Worm (Caenorhabditis elegans): ENCODE data around the gene C35B1.7.

The C35B1.7 gene

DNA sequence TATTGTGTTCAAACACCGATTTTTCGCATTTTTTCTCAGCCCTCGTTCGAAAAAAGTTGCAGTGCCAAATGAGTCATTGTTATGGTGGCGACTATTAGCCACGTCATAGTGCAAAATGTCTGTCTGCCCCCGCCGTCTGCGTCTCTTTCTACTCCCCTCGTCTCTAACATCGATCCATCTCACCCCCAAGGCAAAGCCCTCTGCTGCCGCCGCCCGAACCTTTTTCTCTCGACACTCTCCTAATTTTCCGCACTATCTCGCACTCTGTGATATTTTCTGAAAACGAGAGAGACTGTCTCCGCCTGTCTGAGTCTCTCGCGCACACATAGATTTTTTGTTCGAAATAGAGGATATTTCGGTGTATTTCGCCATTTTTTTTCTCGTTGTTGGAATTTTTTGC lies 15.8 kb upstream of the C35B1.7 start (continued):
- TF ChIP-seq nhr-76 (tag; optimal IDR thresholded peaks at IDR 0.05): no peak

DNA sequence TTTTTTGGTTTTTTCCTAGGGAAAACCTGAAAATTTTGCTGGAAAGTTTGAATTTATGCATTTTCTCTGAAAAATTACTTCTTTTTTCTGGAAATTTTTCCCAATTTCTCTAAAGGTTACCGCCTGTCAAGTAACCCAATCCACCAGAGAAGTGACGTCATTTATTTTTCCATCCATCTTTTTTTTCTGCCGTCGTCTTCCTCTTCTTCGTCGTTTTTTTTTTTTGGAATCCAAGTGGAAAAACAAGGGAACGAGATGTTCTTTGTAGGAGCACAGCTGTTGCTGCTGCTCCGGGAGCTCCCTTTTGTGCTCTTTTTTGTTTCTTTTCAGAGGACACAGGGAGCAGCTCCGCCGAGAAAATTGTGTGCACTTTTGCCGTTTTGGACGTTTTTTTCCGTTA lies 14.5 kb upstream of the C35B1.7 start:
- TF ChIP-seq zag-1 (tag; optimal IDR thresholded peaks at IDR 0.05) (no peak), ceh-16 (tag; optimal IDR thresholded peaks at IDR 0.05) (no peak), lsy-12 (tag; optimal IDR thresholded peaks at IDR 0.05) (no peak), nfya-1 (tag; optimal IDR thresholded peaks at IDR 0.05; ENCODE audit: insufficient read depth) (peak; percentile 14), jun-1 (tag; optimal IDR thresholded peaks at IDR 0.05) (no peak)

DNA sequence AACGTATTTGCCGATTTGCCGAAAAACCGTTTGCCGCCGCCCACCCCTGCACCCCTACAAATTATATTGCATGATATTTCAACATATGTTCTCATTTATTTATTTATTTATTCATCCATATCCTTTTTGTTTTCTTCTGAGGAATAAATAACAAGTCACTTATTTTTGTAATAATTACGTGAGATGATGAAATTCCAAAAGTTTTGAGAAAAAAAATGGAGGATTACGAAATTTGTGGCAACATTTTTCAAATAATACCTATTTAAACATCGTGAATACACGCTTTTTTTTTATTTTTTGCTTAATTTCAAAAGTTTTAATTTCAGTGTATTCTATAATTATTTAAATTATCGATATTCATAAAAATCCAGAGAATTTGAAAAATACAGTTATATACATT lies 11.9 kb upstream of the C35B1.7 start:
- TF ChIP-seq hmg-11 (tag; optimal IDR thresholded peaks at IDR 0.05) (no peak), lin-15B (tag; optimal IDR thresholded peaks at IDR 0.05) (no peak), mdl-1 (tag; optimal IDR thresholded peaks at IDR 0.05) (no peak), ceh-82 (tag; optimal IDR thresholded peaks at IDR 0.05) (no peak), nhr-237 (tag; optimal IDR thresholded peaks at IDR 0.05) (no peak), elt-2 (tag; optimal IDR thresholded peaks at IDR 0.05) (no peak), tbx-2 (tag; optimal IDR thresholded peaks at IDR 0.05) (no peak)

DNA sequence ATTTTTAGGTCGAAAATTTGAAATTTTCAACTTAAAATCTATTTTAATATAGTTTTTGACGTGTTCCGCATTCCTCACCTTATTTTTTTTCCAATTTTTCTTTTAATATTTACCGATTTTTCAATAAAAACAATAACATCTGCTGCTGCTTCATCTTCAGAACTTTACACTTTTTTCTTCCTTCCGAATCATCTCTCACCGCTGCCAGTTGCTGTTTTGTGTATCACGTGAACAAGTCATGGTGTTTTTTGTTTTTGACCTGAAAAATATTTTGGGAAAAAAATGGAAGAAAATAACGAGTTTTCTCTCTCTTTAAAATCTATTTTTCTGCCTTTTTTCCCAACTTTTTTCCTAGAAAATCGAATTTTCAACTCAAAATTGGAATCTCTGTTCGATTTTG lies 9.1 kb upstream of the C35B1.7 start:
- TF ChIP-seq nfya-1 (tag; optimal IDR thresholded peaks at IDR 0.05; ENCODE audit: insufficient read depth) (peak; percentile 19), elt-2 (tag; optimal IDR thresholded peaks at IDR 0.05) (no peak)

DNA sequence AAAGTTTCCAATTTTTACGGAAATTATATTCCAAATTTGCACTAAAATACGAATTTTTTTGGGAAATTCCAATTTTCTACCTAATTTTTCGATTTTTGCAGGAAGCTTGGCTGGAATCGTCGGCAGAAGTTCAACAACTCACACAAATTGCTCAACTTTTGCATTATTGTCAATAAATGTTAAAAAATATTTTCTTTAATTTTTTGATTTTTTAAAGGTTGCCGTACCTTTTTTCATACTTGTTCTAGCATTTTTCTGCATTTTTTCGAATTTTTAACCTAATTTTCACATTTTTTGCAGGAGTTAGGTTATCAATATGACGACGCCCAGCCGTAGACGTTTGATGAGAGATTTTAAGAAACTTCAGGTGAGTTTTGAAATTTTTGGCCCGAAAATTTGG lies 6.1 kb upstream of the C35B1.7 start, which contains the start of gene ubc-1:
TSS of gene ubc-1 (plus strand) at position 301 of the 400 bp plus-strand sequence.
- TF ChIP-seq ceh-16 (tag; optimal IDR thresholded peaks at IDR 0.05): no peak
- no peak for TF ChIP-seq ztf-11 (tag; optimal IDR thresholded peaks at IDR 0.05)
- TF ChIP-seq nhr-237 (tag; optimal IDR thresholded peaks at IDR 0.05): no peak
- TF ChIP-seq ZK546.5 (tag; optimal IDR thresholded peaks at IDR 0.05): no peak
- no peak for TF ChIP-seq tbx-2 (tag; optimal IDR thresholded peaks at IDR 0.05)
- TF ChIP-seq fos-1 (tag; optimal IDR thresholded peaks at IDR 0.05): no peak
- no peak for TF ChIP-seq ceh-82 (tag; optimal IDR thresholded peaks at IDR 0.05)
- TF ChIP-seq elt-1 (tag; optimal IDR thresholded peaks at IDR 0.05): no peak
- TF ChIP-seq jun-1 (tag; optimal IDR thresholded peaks at IDR 0.05): no peak
- TF ChIP-seq egl-5 (tag; optimal IDR thresholded peaks at IDR 0.05): no peak
- TF ChIP-seq fkh-2 (tag; optimal IDR thresholded peaks at IDR 0.05): no peak
- no peak for TF ChIP-seq unc-62 (GFP tag; optimal IDR thresholded peaks at IDR 0.05)
- TF ChIP-seq lin-39 (tag; optimal IDR thresholded peaks at IDR 0.05): no peak
- no peak for TF ChIP-seq lsy-12 (tag; optimal IDR thresholded peaks at IDR 0.05)
- TF ChIP-seq eor-1 (tag; optimal IDR thresholded peaks at IDR 0.05): no peak
- TF ChIP-seq nhr-23 (tag; optimal IDR thresholded peaks at IDR 0.05): no peak
- TF ChIP-seq egl-27 (tag; optimal IDR thresholded peaks at IDR 0.05): no peak

DNA sequence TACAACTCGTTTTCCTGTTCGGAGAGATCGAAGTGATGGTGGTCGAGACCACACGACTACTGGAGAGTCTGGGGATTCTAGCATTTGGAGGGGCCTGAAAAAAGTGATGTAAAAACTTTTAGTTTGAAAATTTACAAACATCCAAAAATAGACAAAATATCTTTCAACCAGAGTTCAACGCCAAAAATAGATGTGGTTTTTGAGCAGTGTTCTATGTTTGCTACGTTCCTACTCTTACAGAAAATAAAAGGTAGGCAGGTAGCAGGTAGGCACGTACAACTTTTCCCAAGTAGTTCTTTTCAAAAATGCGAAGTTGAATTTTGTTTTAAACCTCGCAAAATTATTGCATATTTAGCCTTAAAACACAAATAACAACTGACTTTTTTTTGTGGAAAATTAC lies 3.5 kb downstream of the C35B1.7 start, which contains the start of gene F49F1.14:
TSS of gene F49F1.14 (minus strand) at position 101 of the 400 bp plus-strand sequence.
- TF ChIP-seq nhr-237 (tag; optimal IDR thresholded peaks at IDR 0.05) (no peak), zag-1 (tag; optimal IDR thresholded peaks at IDR 0.05) (no peak), R02D3.7 (tag; optimal IDR thresholded peaks at IDR 0.05) (no peak), nhr-11 (tag; optimal IDR thresholded peaks at IDR 0.05) (no peak), unc-39 (tag; optimal IDR thresholded peaks at IDR 0.05) (no peak), elt-2 (tag; optimal IDR thresholded peaks at IDR 0.05) (no peak), mdl-1 (tag; optimal IDR thresholded peaks at IDR 0.05) (no peak), skn-1 (tag; optimal IDR thresholded peaks at IDR 0.05) (no peak), fos-1 (tag; optimal IDR thresholded peaks at IDR 0.05) (no peak), nhr-23 (tag; optimal IDR thresholded peaks at IDR 0.05) (no peak)

DNA sequence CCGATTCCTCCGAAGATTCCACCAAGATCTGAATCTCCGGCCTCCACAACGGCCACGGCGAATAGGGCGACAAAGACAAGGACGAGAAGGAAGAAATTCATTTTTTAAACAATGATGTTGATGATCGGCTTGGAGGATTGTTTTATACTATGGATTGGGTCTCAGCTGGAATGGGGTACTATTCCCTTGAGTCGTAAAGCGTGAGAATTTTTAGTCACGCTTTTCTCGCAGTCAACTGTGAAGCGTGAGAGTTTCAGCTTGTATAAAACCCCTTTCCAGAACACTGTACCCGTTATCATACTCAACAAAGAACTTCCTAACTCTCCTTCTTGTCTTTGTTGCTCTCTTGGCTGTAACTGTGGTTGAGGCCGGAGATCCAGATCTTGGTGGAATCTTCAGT lies 5.7 kb downstream of the C35B1.7 start, which contains the start of gene F49F1.15:
TSS of gene F49F1.15 (minus strand) at position 101 of the 400 bp plus-strand sequence.
- no peak for TF ChIP-seq ceh-82 (tag; optimal IDR thresholded peaks at IDR 0.05)
- TF ChIP-seq unc-62 (GFP tag; optimal IDR thresholded peaks at IDR 0.05): no peak
- no peak for TF ChIP-seq nhr-25 (tag; optimal IDR thresholded peaks at IDR 0.05)
- no peak for TF ChIP-seq elt-2 (tag; optimal IDR thresholded peaks at IDR 0.05)
- TF ChIP-seq nhr-28 (tag; optimal IDR thresholded peaks at IDR 0.05): no peak
- no peak for TF ChIP-seq nhr-23 (tag; optimal IDR thresholded peaks at IDR 0.05)
- TF ChIP-seq eor-1 (tag; optimal IDR thresholded peaks at IDR 0.05): no peak
- no peak for TF ChIP-seq egl-5 (tag; optimal IDR thresholded peaks at IDR 0.05)
- no peak for TF ChIP-seq nhr-11 (tag; optimal IDR thresholded peaks at IDR 0.05)
- no peak for TF ChIP-seq snpc-4 (tag; optimal IDR thresholded peaks at IDR 0.05)
- TF ChIP-seq nhr-237 (tag; optimal IDR thresholded peaks at IDR 0.05): no peak
- no peak for TF ChIP-seq egl-27 (tag; optimal IDR thresholded peaks at IDR 0.05)
- no peak for TF ChIP-seq nhr-77 (tag; optimal IDR thresholded peaks at IDR 0.05)
- no peak for TF ChIP-seq fos-1 (tag; optimal IDR thresholded peaks at IDR 0.05)
- TF ChIP-seq ztf-4 (tag; optimal IDR thresholded peaks at IDR 0.05): no peak
- TF ChIP-seq ceh-9 (tag; optimal IDR thresholded peaks at IDR 0.05): no peak
- no peak for TF ChIP-seq fkh-10 (GFP tag; optimal IDR thresholded peaks at IDR 0.05)
